Fruit fly (Drosophila melanogaster) whole organism, embryonic: Measurements from ENCODE around the gene MBD-like.

Experiments used
- Abd-B ChIP-seq: fragments of 200-800 bp; sonication (Bioruptor generic); optimal IDR thresholded peaks from 2 replicates; lab custom pipeline; 2018; ENCODE audit warnings: missing biosample characterization, mild to moderate bottlenecking, missing genetic modification characterization, moderate library complexity
- Ada2b ChIP-seq: fragments of 200-800 bp; sonication (Bioruptor generic); IDR thresholded peaks from 2 replicates; pipeline ENCODE4 v1.3.6; 2022; ENCODE audit warnings: missing biosample characterization, missing genetic modification characterization
- Adf1 ChIP-seq: fragments of 200-800 bp; sonication (Bioruptor generic); IDR thresholded peaks from 2 replicates; pipeline ENCODE4 v1.3.6; 2022; ENCODE audit warnings: missing biosample characterization, missing genetic modification characterization
- Atf-2 ChIP-seq: fragments of 200-800 bp; sonication (Bioruptor generic); optimal IDR thresholded peaks from 2 replicates; lab custom pipeline; 2016; ENCODE audit warnings: missing biosample characterization, missing genetic modification characterization
- CG10267 ChIP-seq: fragments of 200-800 bp; sonication (Bioruptor generic); optimal IDR thresholded peaks from 2 replicates; lab custom pipeline; 2018; ENCODE audit warnings: missing biosample characterization, mild to moderate bottlenecking, missing genetic modification characterization, moderate library complexity
- CG10321 ChIP-seq: fragments of 200-800 bp; sonication (Bioruptor generic); IDR thresholded peaks from 2 replicates; pipeline ENCODE4 v1.3.6; 2022; ENCODE audit warnings: missing biosample characterization, missing genetic modification characterization
- CG11560 ChIP-seq: fragments of 200-800 bp; sonication (Bioruptor generic); IDR thresholded peaks from 3 replicates; pipeline ENCODE4 v1.3.6; 2022; ENCODE audit warnings: missing biosample characterization, missing genetic modification characterization
- CG12391 ChIP-seq: fragments of 200-800 bp; sonication (Bioruptor generic); optimal IDR thresholded peaks from 3 replicates; lab custom pipeline; 2018; ENCODE audit warnings: missing biosample characterization, mild to moderate bottlenecking, missing genetic modification characterization, moderate library complexity
- CG13287 ChIP-seq: fragments of 200-800 bp; sonication (Bioruptor generic); IDR thresholded peaks from 2 replicates; pipeline ENCODE4 v1.3.6; 2022; ENCODE audit warnings: missing biosample characterization, missing genetic modification characterization; ENCODE audit not compliant: partially characterized antibody
- CG13424 ChIP-seq: fragments of 200-800 bp; sonication (Bioruptor generic); optimal IDR thresholded peaks from 2 replicates; lab custom pipeline; 2019; ENCODE audit warnings: missing biosample characterization, mild to moderate bottlenecking, missing genetic modification characterization, moderate library complexity
- CG13624 ChIP-seq: fragments of 200-800 bp; sonication (Bioruptor generic); optimal IDR thresholded peaks from 2 replicates; lab custom pipeline; 2016; ENCODE audit warnings: missing biosample characterization, missing genetic modification characterization
- CG15269 ChIP-seq: fragments of 200-800 bp; sonication (Bioruptor generic); optimal IDR thresholded peaks from 2 replicates; lab custom pipeline; 2018; ENCODE audit warnings: missing biosample characterization, mild to moderate bottlenecking, missing genetic modification characterization, moderate library complexity
- CG15479 ChIP-seq: fragments of 200-800 bp; sonication (Bioruptor generic); optimal IDR thresholded peaks from 3 replicates; lab custom pipeline; 2019; ENCODE audit warnings: missing biosample characterization, mild to moderate bottlenecking, missing genetic modification characterization, moderate library complexity
- CG15696 ChIP-seq: fragments of 200-800 bp; sonication (Bioruptor generic); optimal IDR thresholded peaks from 2 replicates; lab custom pipeline; 2019; ENCODE audit warnings: missing biosample characterization, mild to moderate bottlenecking, missing genetic modification characterization, moderate library complexity
- CG18619 ChIP-seq: fragments of 200-800 bp; sonication (Bioruptor generic); optimal IDR thresholded peaks from 3 replicates; lab custom pipeline; 2017; ENCODE audit warnings: missing biosample characterization, mild to moderate bottlenecking, missing genetic modification characterization
- CG3281 ChIP-seq: fragments of 200-800 bp; sonication (Bioruptor generic); optimal IDR thresholded peaks from 3 replicates; lab custom pipeline; 2017; ENCODE audit warnings: missing biosample characterization, mild to moderate bottlenecking, missing genetic modification characterization
- CG3726 ChIP-seq: fragments of 200-800 bp; sonication (Bioruptor generic); IDR thresholded peaks from 3 replicates; pipeline ENCODE4, ENCODE4 v1.3.6; 2022; ENCODE audit warnings: missing biosample characterization, missing genetic modification characterization
- CG9609 ChIP-seq: fragments of 200-800 bp; sonication (Bioruptor generic); optimal IDR thresholded peaks from 3 replicates; lab custom pipeline; 2016; ENCODE audit warnings: missing biosample characterization, missing genetic modification characterization
- CHES-1-like ChIP-seq: fragments of 200-800 bp; sonication (Bioruptor generic); optimal IDR thresholded peaks from 2 replicates; lab custom pipeline; 2016; ENCODE audit warnings: missing biosample characterization, missing genetic modification characterization
- Dp ChIP-seq: fragments of 200-800 bp; sonication (Bioruptor generic); optimal IDR thresholded peaks from 2 replicates; lab custom pipeline; 2018; ENCODE audit warnings: missing biosample characterization, mild to moderate bottlenecking, missing genetic modification characterization, moderate library complexity
- Fer3 ChIP-seq: fragments of 200-800 bp; sonication (Bioruptor generic); optimal IDR thresholded peaks from 2 replicates; lab custom pipeline; 2018; ENCODE audit warnings: missing biosample characterization, mild to moderate bottlenecking, missing genetic modification characterization, moderate library complexity
- HLHmδ ChIP-seq: fragments of 200-800 bp; sonication (Bioruptor generic); optimal IDR thresholded peaks from 2 replicates; lab custom pipeline; 2018; ENCODE audit warnings: missing biosample characterization, mild to moderate bottlenecking, missing genetic modification characterization, moderate library complexity
- Hmx ChIP-seq: fragments of 200-800 bp; sonication (Bioruptor generic); optimal IDR thresholded peaks from 2 replicates; lab custom pipeline; 2016; ENCODE audit warnings: missing biosample characterization, missing genetic modification characterization
- Kr ChIP-seq: fragments of 200-800 bp; sonication (Bioruptor generic); optimal IDR thresholded peaks from 2 replicates; lab custom pipeline; 2017; ENCODE audit warnings: missing biosample characterization, mild to moderate bottlenecking, missing genetic modification characterization
- Mad ChIP-seq: fragments of 200-800 bp; sonication (Bioruptor generic); optimal IDR thresholded peaks from 2 replicates; lab custom pipeline; 2016; ENCODE audit warnings: missing biosample characterization, missing genetic modification characterization
- Max ChIP-seq: fragments of 200-800 bp; sonication (Bioruptor generic); optimal IDR thresholded peaks from 2 replicates; lab custom pipeline; 2016; ENCODE audit warnings: missing biosample characterization, mild to moderate bottlenecking, missing genetic modification characterization
- Opbp ChIP-seq: fragments of 200-800 bp; sonication (Bioruptor generic); IDR thresholded peaks from 3 replicates; pipeline ENCODE4 v1.3.6; 2022; ENCODE audit warnings: missing biosample characterization, missing genetic modification characterization; ENCODE audit not compliant: partially characterized antibody
- Sox100B ChIP-seq: fragments of 200-800 bp; sonication (Bioruptor generic); optimal IDR thresholded peaks from 3 replicates; lab custom pipeline; 2018; ENCODE audit warnings: missing biosample characterization, mild to moderate bottlenecking, missing genetic modification characterization
- Sry-δ ChIP-seq: fragments of 200-800 bp; sonication (Bioruptor generic); optimal IDR thresholded peaks from 2 replicates; lab custom pipeline; 2016; ENCODE audit warnings: missing biosample characterization, missing genetic modification characterization
- TFAM ChIP-seq: fragments of 200-800 bp; sonication (Bioruptor generic); optimal IDR thresholded peaks from 2 replicates; lab custom pipeline; 2017; ENCODE audit warnings: missing biosample characterization, missing genetic modification characterization, inconsistent platforms
- Tbp ChIP-seq: fragments of >200 bp; optimal IDR thresholded peaks from 2 replicates; lab custom pipeline; 2018; ENCODE audit warnings: missing biosample characterization, missing genetic modification characterization
- bcd ChIP-seq: fragments of 200-800 bp; sonication (Bioruptor generic); optimal IDR thresholded peaks from 2 replicates; lab custom pipeline; 2017; ENCODE audit warnings: missing biosample characterization, mild to moderate bottlenecking, missing genetic modification characterization
- btn ChIP-seq: fragments of 200-800 bp; sonication (Bioruptor generic); optimal IDR thresholded peaks from 2 replicates; lab custom pipeline; 2016; ENCODE audit warnings: missing biosample characterization, missing genetic modification characterization
- chm ChIP-seq: fragments of 200-800 bp; sonication (Bioruptor generic); IDR thresholded peaks from 2 replicates; pipeline ENCODE4 v1.3.6; 2022; ENCODE audit warnings: missing biosample characterization, missing genetic modification characterization
- chn ChIP-seq: fragments of 200-800 bp; sonication (Bioruptor generic); optimal IDR thresholded peaks from 2 replicates; lab custom pipeline; 2016; ENCODE audit warnings: missing biosample characterization, missing genetic modification characterization
- crp ChIP-seq, 2 experiments: fragments of 200-800 bp; sonication (Bioruptor generic); optimal IDR thresholded peaks; 2 replicates in 1 of 2; 3 replicates in 1 of 2; lab custom pipeline; 2017; ENCODE audit warnings: missing biosample characterization in 2 of 2, missing genetic modification characterization in 2 of 2, mild to moderate bottlenecking in 1 of 2, moderate library complexity in 1 of 2
- dm ChIP-seq: fragments of 200-800 bp; sonication (Bioruptor generic); optimal IDR thresholded peaks from 3 replicates; lab custom pipeline; 2016; ENCODE audit warnings: missing biosample characterization, missing genetic modification characterization
- fu2 ChIP-seq: fragments of 200-800 bp; sonication (Bioruptor generic); optimal IDR thresholded peaks from 2 replicates; lab custom pipeline; 2016; ENCODE audit warnings: missing biosample characterization, missing genetic modification characterization
- ken ChIP-seq: fragments of 200-800 bp; sonication (Bioruptor generic); IDR thresholded peaks from 3 replicates; pipeline ENCODE4 v1.3.6; 2022; ENCODE audit warnings: missing biosample characterization, missing genetic modification characterization
- knrl ChIP-seq: fragments of 200-800 bp; sonication (Bioruptor generic); IDR thresholded peaks from 3 replicates; pipeline ENCODE4 v1.3.6; 2022; ENCODE audit warnings: missing biosample characterization, missing genetic modification characterization; ENCODE audit not compliant: partially characterized antibody
- p53 ChIP-seq: fragments of 200-800 bp; sonication (Bioruptor generic); optimal IDR thresholded peaks from 2 replicates; lab custom pipeline; 2016; ENCODE audit warnings: missing biosample characterization, missing genetic modification characterization
- pnt ChIP-seq: fragments of 200-800 bp; sonication (Bioruptor generic); optimal IDR thresholded peaks from 3 replicates; lab custom pipeline; 2016; ENCODE audit warnings: missing biosample characterization, missing genetic modification characterization
- sc ChIP-seq, 3 experiments: fragments of >200 bp in 2 of 3; fragments of 200-800 bp in 1 of 3; sonication (Bioruptor generic) in 1 of 3; optimal IDR thresholded peaks; 2 replicates in 2 of 3; 3 replicates in 1 of 3; lab custom pipeline; 2017; ENCODE audit warnings: mild to moderate bottlenecking in 1 of 3, missing biosample characterization in 1 of 3, missing genetic modification characterization in 1 of 3, missing genetic modification reagents in 1 of 3
- so ChIP-seq: fragments of 200-800 bp; sonication (Bioruptor generic); IDR thresholded peaks from 3 replicates; pipeline ENCODE4 v1.3.6; 2022; ENCODE audit warnings: missing biosample characterization, missing genetic modification characterization
- sob ChIP-seq: fragments of 200-800 bp; sonication (Bioruptor generic); IDR thresholded peaks from 2 replicates; pipeline ENCODE4 v1.3.6; 2022; ENCODE audit warnings: missing biosample characterization, missing genetic modification characterization
- sqz ChIP-seq: fragments of 200-800 bp; sonication (Bioruptor generic); optimal IDR thresholded peaks from 3 replicates; lab custom pipeline; 2018; ENCODE audit warnings: missing biosample characterization, mild to moderate bottlenecking, missing genetic modification characterization
- sug ChIP-seq: fragments of 200-800 bp; optimal IDR thresholded peaks from 2 replicates; lab custom pipeline; 2019; ENCODE audit warnings: missing biosample characterization, mild to moderate bottlenecking, missing genetic modification characterization, moderate library complexity
- tna ChIP-seq: fragments of 200-800 bp; sonication (Bioruptor generic); IDR thresholded peaks from 2 replicates; pipeline ENCODE4 v1.3.6; 2022; ENCODE audit warnings: missing biosample characterization, missing genetic modification characterization; ENCODE audit not compliant: partially characterized antibody

Gene MBD-like

dm6 chr3R:9563240-9563992 is 3.9 kb downstream of the MBD-like start, which contains the start of the genes CG9393 and Vps45 (continued):
- TF ChIP-seq p53, result no peak
- TF ChIP-seq Ada2b (GFP tag; lab: Robert Waterston, UW), result peak; percentile 15; the same call in 1 of the 2 replicates
- TF ChIP-seq chn (GFP tag; lab: Kevin White, UChicago), result peak; percentile 83
- peak; percentile 76 for TF ChIP-seq dm (GFP tag; lab: Kevin White, UChicago)
- TF ChIP-seq crp (GFP tag; optimal IDR thresholded peaks at IDR 0.05; lab: Kevin White, UChicago), result peak; percentile 28 to 82
- TF ChIP-seq pnt, result peak; percentile 50
- peak; percentile 65 for TF ChIP-seq CG10267 (tag; lab: Kevin White, UChicago)
- 0 out of 2 replicates have a peak, but pooled peaks have one; percentile 16 for TF ChIP-seq CG10321 (GFP tag; lab: Robert Waterston, UW)
- peak; percentile 71; the same call in 1 of the 2 replicates for TF ChIP-seq sob
- no peak for TF ChIP-seq btn (GFP tag; lab: Kevin White, UChicago)
- peak; percentile 72 for TF ChIP-seq Mad (GFP tag; lab: Kevin White, UChicago)
- no peak for TF ChIP-seq Hmx
- no peak for TF ChIP-seq CG15479
- TF ChIP-seq CG3726 (GFP tag; lab: Robert Waterston, UW), result no peak
- peak; percentile 80 for TF ChIP-seq CG12391 (tag; lab: Kevin White, UChicago)
- TF ChIP-seq sug (tag; lab: Kevin White, UChicago), result peak; percentile 83
- peak; percentile 60 for TF ChIP-seq CG15696 (tag; lab: Kevin White, UChicago)
- TF ChIP-seq CG15269 (tag; lab: Kevin White, UChicago), result no peak
- TF ChIP-seq CG11560 (tag; lab: Robert Waterston, UW), result peak; percentile 92
- peak; percentile 9; the same call in 1 of the 2 replicates for TF ChIP-seq Adf1 (GFP tag; lab: Robert Waterston, UW)
- no peak for TF ChIP-seq CG3281 (GFP tag; lab: Kevin White, UChicago)
- TF ChIP-seq Sox100B (GFP tag; lab: Kevin White, UChicago), result no peak
- peak; percentile 72 for TF ChIP-seq Abd-B (GFP tag; lab: Kevin White, UChicago)
- TF ChIP-seq Tbp, result peak; percentile 18
- TF ChIP-seq Opbp (GFP tag; lab: Robert Waterston, UW), result peak; percentile 90
- no peak for TF ChIP-seq Kr (GFP tag; lab: Kevin White, UChicago)
- TF ChIP-seq Fer3 (tag; lab: Kevin White, UChicago), result peak; percentile 41
- peak; percentile 55 for TF ChIP-seq bcd (GFP tag; lab: Kevin White, UChicago)
- peak; percentile 90 for TF ChIP-seq Sry-δ
- peak; percentile 54 for TF ChIP-seq CHES-1-like
- peak; percentile 41 for TF ChIP-seq Dp (GFP tag; lab: Kevin White, UChicago)
- no peak; the same call in 1 of the 2 replicates for TF ChIP-seq chm (GFP tag; lab: Robert Waterston, UW)
- no peak for TF ChIP-seq sqz
- peak; percentile 32 for TF ChIP-seq CG9609
- no peak; the same call in 2 of the 3 replicates for TF ChIP-seq ken (GFP tag; lab: Robert Waterston, UW)
- peak; percentile 11 for TF ChIP-seq Atf-2 (GFP tag; lab: Kevin White, UChicago)
- TF ChIP-seq HLHmδ, result no peak
- peak; percentile 62 for TF ChIP-seq CG13624 (GFP tag; lab: Kevin White, UChicago)
- TF ChIP-seq TFAM (GFP tag; lab: Kevin White, UChicago), result no peak
- peak; percentile 95 for TF ChIP-seq knrl
- peak; percentile 97 for TF ChIP-seq CG13287
- TF ChIP-seq fu2 (GFP tag; lab: Kevin White, UChicago), result peak; percentile 71
- no peak for TF ChIP-seq sc (optimal IDR thresholded peaks at IDR 0.05; lab: Kevin White, UChicago)
- no peak for TF ChIP-seq sc (GFP tag; optimal IDR thresholded peaks at IDR 0.05; lab: Kevin White, UChicago)
- peak; percentile 27 for TF ChIP-seq CG18619 (GFP tag; lab: Kevin White, UChicago)
- TF ChIP-seq Max (GFP tag; lab: Kevin White, UChicago), result peak; percentile 80
- TF ChIP-seq tna (GFP tag; lab: Robert Waterston, UW), result peak; percentile 87
- no peak for TF ChIP-seq so (GFP tag; lab: Robert Waterston, UW)
- TF ChIP-seq CG13424 (tag; lab: Kevin White, UChicago), result peak; percentile 74
